Worm (Caenorhabditis elegans) whole organism, L1 larva: ENCODE results near the gene T28A11.2.

Experiments used
- C04F5.9 ChIP-seq: sonication (generic microtip); optimal IDR thresholded peaks from 2 replicates; lab custom pipeline; 2016; ENCODE audit warnings: missing genetic modification characterization, missing compliant biosample characterization
- Y116A8C.19 ChIP-seq: sonication (generic microtip); optimal IDR thresholded peaks from 2 replicates; lab custom pipeline; 2016; ENCODE audit warnings: missing compliant biosample characterization, missing genetic modification characterization, borderline replicate concordance
- aha-1 ChIP-seq: fragments of 150-350 bp; optimal IDR thresholded peaks from 2 replicates; lab custom pipeline; 2014; ENCODE audit warnings: missing biosample characterization, missing genetic modification characterization
- ama-1 ChIP-seq: fragments of 150-350 bp; optimal IDR thresholded peaks from 2 replicates; lab custom pipeline; 2014
- blmp-1 ChIP-seq: fragments of 150-350 bp; optimal IDR thresholded peaks from 2 replicates; lab custom pipeline; 2014; ENCODE audit warnings: missing biosample characterization, missing genetic modification characterization
- ceh-63 ChIP-seq: fragments of 200-800 bp; sonication (Bioruptor generic); optimal IDR thresholded peaks from 2 replicates; lab custom pipeline; 2018; ENCODE audit warnings: mild to moderate bottlenecking, missing genetic modification characterization, missing compliant biosample characterization
- ceh-8 ChIP-seq: fragments of 200-800 bp; sonication (Bioruptor generic); optimal IDR thresholded peaks from 2 replicates; lab custom pipeline; 2018; ENCODE audit warnings: mild to moderate bottlenecking, missing genetic modification characterization, moderate library complexity, missing compliant biosample characterization
- ceh-90 ChIP-seq: sonication (generic microtip); optimal IDR thresholded peaks from 2 replicates; lab custom pipeline; 2016; ENCODE audit warnings: missing genetic modification characterization, missing compliant biosample characterization
- dpl-1 ChIP-seq, 3 experiments: fragments of 150-350 bp in 2 of 3; sonication (generic microtip) in 1 of 3; optimal IDR thresholded peaks; 2 replicates each; lab custom pipeline; 2014 to 2017; ENCODE audit warnings: missing biosample characterization in 3 of 3, missing genetic modification characterization in 3 of 3, missing genetic modification reagents in 3 of 3
- efl-1 ChIP-seq, 4 experiments: fragments of 150-350 bp; optimal IDR thresholded peaks in 3 of 4; peaks in 1 of 4; 1 replicate in 1 of 4; 2 replicates in 3 of 4; lab custom pipeline; 2014; ENCODE audit warnings: missing biosample characterization in 2 of 4, missing genetic modification characterization in 2 of 4, missing genetic modification reagents in 2 of 4
- egl-27 ChIP-seq, 2 experiments: fragments of 150-350 bp in 1 of 2; sonication (generic microtip); optimal IDR thresholded peaks; 3 replicates each; lab custom pipeline; 2017 to 2018; ENCODE audit warnings: missing biosample characterization in 2 of 2, missing genetic modification characterization in 2 of 2, missing genetic modification reagents in 2 of 2
- fkh-4 ChIP-seq: sonication (generic microtip); optimal IDR thresholded peaks from 2 replicates; lab custom pipeline; 2016; ENCODE audit warnings: missing compliant biosample characterization, missing genetic modification characterization, borderline replicate concordance
- fkh-8 ChIP-seq: sonication (generic microtip); optimal IDR thresholded peaks from 2 replicates; lab custom pipeline; 2016; ENCODE audit warnings: mild to moderate bottlenecking, missing genetic modification characterization, missing compliant biosample characterization
- hlh-4 ChIP-seq: sonication (generic microtip); optimal IDR thresholded peaks from 2 replicates; lab custom pipeline; 2016; ENCODE audit warnings: mild to moderate bottlenecking, missing genetic modification characterization, missing compliant biosample characterization
- isw-1 ChIP-seq: fragments of 200-800 bp; sonication (Bioruptor generic); IDR thresholded peaks from 2 replicates; pipeline ENCODE4 v1.3.6; 2022; ENCODE audit warnings: missing genetic modification characterization, missing compliant biosample characterization
- jun-1 ChIP-seq: fragments of 150-350 bp; optimal IDR thresholded peaks from 2 replicates; lab custom pipeline; 2014; ENCODE audit warnings: missing biosample characterization, missing genetic modification reagents, missing genetic modification characterization
- lin-13 ChIP-seq: fragments of 150-350 bp; optimal IDR thresholded peaks from 2 replicates; lab custom pipeline; 2014; ENCODE audit warnings: missing biosample characterization, missing genetic modification reagents, missing genetic modification characterization
- lin-14 ChIP-seq: fragments of 200-800 bp; sonication (Bioruptor generic); optimal IDR thresholded peaks from 2 replicates; lab custom pipeline; 2018; ENCODE audit warnings: mild to moderate bottlenecking, missing genetic modification characterization, moderate library complexity, missing compliant biosample characterization
- lir-3 ChIP-seq: sonication (generic microtip); optimal IDR thresholded peaks from 2 replicates; lab custom pipeline; 2016; ENCODE audit warnings: mild to moderate bottlenecking, missing genetic modification characterization, moderate library complexity, missing compliant biosample characterization; ENCODE audit not compliant: poor library complexity
- mab-9 ChIP-seq: fragments of 200-800 bp; sonication (Bioruptor generic); IDR thresholded peaks from 2 replicates; pipeline ENCODE4 v1.3.6; 2022; ENCODE audit warnings: missing genetic modification reagents, missing genetic modification characterization, missing compliant biosample characterization
- mdl-1 ChIP-seq, 2 experiments: fragments of 150-350 bp; optimal IDR thresholded peaks; 2 replicates each; lab custom pipeline; 2014 to 2017; ENCODE audit warnings: missing biosample characterization in 2 of 2, missing genetic modification characterization in 2 of 2, inconsistent platforms in 1 of 2
- nhr-11 ChIP-seq: fragments of 150-350 bp; optimal IDR thresholded peaks from 2 replicates; lab custom pipeline; 2014; ENCODE audit warnings: missing biosample characterization, missing genetic modification characterization
- nhr-20 ChIP-seq: sonication (generic microtip); optimal IDR thresholded peaks from 2 replicates; lab custom pipeline; 2016; ENCODE audit warnings: mild to moderate bottlenecking, missing genetic modification characterization, missing compliant biosample characterization
- nhr-237 ChIP-seq: fragments of 150-350 bp; optimal IDR thresholded peaks from 2 replicates; lab custom pipeline; 2014; ENCODE audit warnings: missing biosample characterization, missing genetic modification characterization
- nhr-28 ChIP-seq: fragments of 150-350 bp; optimal IDR thresholded peaks from 2 replicates; lab custom pipeline; 2014; ENCODE audit warnings: missing biosample characterization, missing genetic modification characterization
- nhr-77 ChIP-seq: fragments of 150-350 bp; optimal IDR thresholded peaks from 2 replicates; lab custom pipeline; 2014; ENCODE audit warnings: missing biosample characterization, missing genetic modification characterization
- nhr-90 ChIP-seq: sonication (generic microtip); optimal IDR thresholded peaks from 2 replicates; lab custom pipeline; 2016; ENCODE audit warnings: mild to moderate bottlenecking, missing genetic modification characterization, missing compliant biosample characterization; ENCODE audit not compliant: poor library complexity
- pax-3 ChIP-seq: fragments of 200-800 bp; sonication (Bioruptor generic); optimal IDR thresholded peaks from 2 replicates; lab custom pipeline; 2018; ENCODE audit warnings: mild to moderate bottlenecking, missing genetic modification characterization, moderate library complexity, missing compliant biosample characterization
- pqm-1 ChIP-seq: sonication (generic microtip); optimal IDR thresholded peaks from 3 replicates; lab custom pipeline; 2017; ENCODE audit warnings: missing biosample characterization, missing genetic modification characterization
- skn-1 ChIP-seq: fragments of 150-350 bp; optimal IDR thresholded peaks from 2 replicates; lab custom pipeline; 2014; ENCODE audit warnings: missing biosample characterization, missing genetic modification characterization
- snpc-4 ChIP-seq: fragments of 150-350 bp; optimal IDR thresholded peaks from 2 replicates; lab custom pipeline; 2014; ENCODE audit warnings: missing biosample characterization, missing genetic modification characterization
- snu-23 ChIP-seq: sonication (generic microtip); optimal IDR thresholded peaks from 2 replicates; lab custom pipeline; 2016; ENCODE audit warnings: missing genetic modification characterization, missing compliant biosample characterization
- sox-4 ChIP-seq: sonication (generic microtip); optimal IDR thresholded peaks from 2 replicates; lab custom pipeline; 2016; ENCODE audit warnings: missing genetic modification characterization, missing compliant biosample characterization
- sup-37 ChIP-seq: fragments of 200-800 bp; sonication (Bioruptor generic); optimal IDR thresholded peaks from 2 replicates; lab custom pipeline; 2018; ENCODE audit warnings: mild to moderate bottlenecking, missing genetic modification characterization, missing compliant biosample characterization
- swsn-7 ChIP-seq: sonication (generic microtip); optimal IDR thresholded peaks from 2 replicates; lab custom pipeline; 2016; ENCODE audit warnings: missing genetic modification characterization, missing compliant biosample characterization
- tbx-2 ChIP-seq: sonication (generic microtip); optimal IDR thresholded peaks from 2 replicates; lab custom pipeline; 2016; ENCODE audit warnings: missing genetic modification characterization, missing compliant biosample characterization
- unc-30 ChIP-seq: sonication (generic microtip); optimal IDR thresholded peaks from 2 replicates; lab custom pipeline; 2017; ENCODE audit warnings: missing biosample characterization, missing genetic modification characterization
- unc-62 ChIP-seq: fragments of 150-350 bp; optimal IDR thresholded peaks from 2 replicates; lab custom pipeline; 2014; ENCODE audit warnings: missing biosample characterization, missing genetic modification reagents, missing genetic modification characterization
- unc-86 ChIP-seq: sonication (generic microtip); optimal IDR thresholded peaks from 2 replicates; lab custom pipeline; 2016; ENCODE audit warnings: missing genetic modification characterization, missing compliant biosample characterization
- xbp-1 ChIP-seq: sonication (generic microtip); optimal IDR thresholded peaks from 2 replicates; lab custom pipeline; 2016; ENCODE audit warnings: missing genetic modification characterization, missing compliant biosample characterization
- zip-4 ChIP-seq: fragments of 200-800 bp; sonication (Bioruptor generic); optimal IDR thresholded peaks from 2 replicates; lab custom pipeline; 2018; ENCODE audit warnings: mild to moderate bottlenecking, missing genetic modification characterization, moderate library complexity, missing compliant biosample characterization

T28A11.2 gene

ce11 chrV:3234887-3235286, 45.3 kb upstream of the T28A11.2 start, which contains the start of gene K08D9.6:
K08D9.6 (minus strand) TSS chrV:3234987.
- no peak for TF ChIP-seq mdl-1 (tag; optimal IDR thresholded peaks at IDR 0.05; lab: Kevin White, UChicago)
- no peak for TF ChIP-seq egl-27 (tag; optimal IDR thresholded peaks at IDR 0.05; lab: Kevin White, UChicago)
- no peak for TF ChIP-seq lir-3 (tag; lab: Kevin White, UChicago)
- TF ChIP-seq snu-23 (GFP tag; lab: Kevin White, UChicago) = no peak
- TF ChIP-seq pqm-1 (tag; lab: Kevin White, UChicago) = no peak
- TF ChIP-seq unc-30 = no peak
- TF ChIP-seq blmp-1 (tag; lab: Kevin White, UChicago) = no peak
- no peak for TF ChIP-seq hlh-4 (tag; lab: Kevin White, UChicago)
- no peak for TF ChIP-seq aha-1 (tag; lab: Kevin White, UChicago)
- no peak for TF ChIP-seq tbx-2 (tag; lab: Kevin White, UChicago)
- TF ChIP-seq dpl-1 (GFP tag; optimal IDR thresholded peaks at IDR 0.05; lab: Kevin White, UChicago) = no peak
- no peak for TF ChIP-seq xbp-1 (tag; lab: Kevin White, UChicago)
- no peak for TF ChIP-seq fkh-4
- no peak for TF ChIP-seq lin-13
- TF ChIP-seq skn-1 (tag; lab: Kevin White, UChicago) = no peak
- no peak for TF ChIP-seq sox-4
- TF ChIP-seq unc-62 = no peak
- TF ChIP-seq isw-1 = no peak
- TF ChIP-seq ama-1 (lab: Kevin White, UChicago) = no peak
- TF ChIP-seq nhr-77 (tag; lab: Kevin White, UChicago) = no peak
- TF ChIP-seq, all 84 proteins: peak for 0

- TF ChIP-seq pax-3 (tag; lab: Kevin White, UChicago) (no peak), isw-1 (no peak), zip-4 (no peak), nhr-20 (tag; lab: Kevin White, UChicago) (no peak), unc-62 (no peak), snpc-4 (tag; lab: Kevin White, UChicago) (no peak)
- TF ChIP-seq, all 84 proteins: peak for 0
Measured at ce11 chrV:3236610-3237009, 43.6 kb upstream of the T28A11.2 start, which contains the start of the genes K08D9.9 and str-16. K08D9.9 (minus strand) TSS chrV:3236710. str-16 (plus strand) TSS chrV:3236875.

ce11 chrV:3241175-3241574, 39.0 kb upstream of the T28A11.2 start, which contains the start of gene srj-11:
srj-11 (plus strand) TSS chrV:3241424.
- TF ChIP-seq mab-9 (GFP tag; lab: Robert Waterston, UW) (no peak), snpc-4 (tag; lab: Kevin White, UChicago) (no peak), efl-1 (optimal IDR thresholded peaks at IDR 0.05; lab: Kevin White, UChicago) (no peak), efl-1 (GFP tag; optimal IDR thresholded peaks at IDR 0.05 in 1 of 2; lab: Kevin White, UChicago) (no peak), nhr-90 (tag; lab: Kevin White, UChicago) (no peak), jun-1 (tag; lab: Kevin White, UChicago) (no peak), C04F5.9 (no peak), lin-14 (GFP tag; lab: Kevin White, UChicago) (no peak), xbp-1 (tag; lab: Kevin White, UChicago) (no peak), nhr-28 (tag; lab: Kevin White, UChicago) (no peak), sup-37 (GFP tag; lab: Kevin White, UChicago) (no peak), ama-1 (lab: Kevin White, UChicago) (no peak), pqm-1 (tag; lab: Kevin White, UChicago) (no peak), nhr-11 (tag; lab: Kevin White, UChicago) (no peak)

ce11 chrV:3242984-3243383, 37.2 kb upstream of the T28A11.2 start, which contains the start of gene gst-23:
gst-23 (plus strand) TSS chrV:3243284.
- TF ChIP-seq lir-3 (tag; lab: Kevin White, UChicago) (no peak), nhr-90 (tag; lab: Kevin White, UChicago) (no peak), Y116A8C.19 (tag; lab: Kevin White, UChicago) (no peak), ceh-8 (GFP tag; lab: Kevin White, UChicago) (no peak), nhr-237 (tag; lab: Kevin White, UChicago) (no peak), unc-86 (tag; lab: Kevin White, UChicago) (no peak), fkh-8 (tag; lab: Kevin White, UChicago) (no peak), nhr-11 (tag; lab: Kevin White, UChicago) (no peak), ceh-63 (GFP tag; lab: Kevin White, UChicago) (no peak), ceh-90 (tag; lab: Kevin White, UChicago) (no peak), swsn-7 (tag; lab: Kevin White, UChicago) (no peak)
- TF ChIP-seq, all 84 proteins: peak for 0
